Worm (Caenorhabditis elegans): Measurements from ENCODE around the gene hars-1.

The hars-1 gene

DNA sequence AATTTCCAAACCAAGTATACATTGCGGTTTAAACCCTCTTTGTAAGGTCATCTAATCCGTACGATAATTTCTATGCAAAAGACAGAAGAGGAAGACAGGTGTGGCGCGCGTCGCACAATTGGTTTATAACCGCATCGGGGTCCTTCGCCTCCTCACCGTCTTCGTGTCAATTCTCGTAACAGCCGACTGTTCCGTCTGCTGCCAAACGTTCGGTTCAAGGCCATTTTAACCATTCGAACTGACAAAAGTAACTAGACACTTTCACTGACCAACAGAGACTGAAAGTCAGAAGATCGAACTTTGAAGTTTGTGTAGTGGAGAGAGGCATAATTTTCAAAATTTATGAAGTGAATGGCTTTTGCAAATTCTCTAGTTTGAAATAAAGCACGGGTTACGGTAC lies 42.8 kb upstream of the hars-1 start:
- 0 out of 2 replicates have a peak, but pooled peaks have one; percentile 21 for TF ChIP-seq lin-26 (GFP tag; IDR thresholded peaks at IDR 0.05)
- TF ChIP-seq T26A5.8 (tag; optimal IDR thresholded peaks at IDR 0.05) = no peak

DNA sequence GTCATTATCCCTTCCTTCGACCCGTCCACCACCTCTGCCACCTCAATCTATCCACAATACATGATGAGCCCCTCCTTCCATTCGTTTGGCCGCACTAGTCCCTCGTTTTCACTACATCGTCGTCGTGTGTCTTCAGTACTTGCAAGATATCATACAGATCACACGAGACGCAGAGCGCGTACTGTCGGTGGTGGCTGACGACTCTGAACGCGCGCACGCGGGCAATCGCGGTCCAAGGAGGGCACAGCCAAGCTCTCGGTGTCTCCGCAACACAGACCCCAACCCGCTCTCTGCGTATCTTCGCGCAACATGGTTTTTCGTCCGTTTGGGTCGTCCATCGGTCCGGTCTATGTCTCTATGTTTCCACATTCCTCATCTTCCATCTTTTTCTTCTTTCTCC lies 41.7 kb upstream of the hars-1 start:
- no peak for TF ChIP-seq F39B2.1 (GFP tag; IDR thresholded peaks at IDR 0.05)
- TF ChIP-seq dox-1 (GFP tag; IDR thresholded peaks at IDR 0.05) = peak; percentile 67
- no peak for TF ChIP-seq ztf-28 (GFP tag; IDR thresholded peaks at IDR 0.05)
- no peak for TF ChIP-seq ceh-79 (tag; optimal IDR thresholded peaks at IDR 0.05)
- TF ChIP-seq sea-2 (GFP tag; IDR thresholded peaks at IDR 0.05) = no peak
- TF ChIP-seq rpc-1 (optimal IDR thresholded peaks at IDR 0.05) = no peak
- TF ChIP-seq rpc-1 (tag; optimal IDR thresholded peaks at IDR 0.05) = no peak
- no peak for TF ChIP-seq atf-7 (tag; optimal IDR thresholded peaks at IDR 0.05)
- no peak for TF ChIP-seq F55B11.4 (tag; optimal IDR thresholded peaks at IDR 0.05; ENCODE audit: borderline replicate concordance, insufficient read depth)
- no peak for TF ChIP-seq F57C9.4 (tag; optimal IDR thresholded peaks at IDR 0.05)
- TF ChIP-seq K11D2.4 (GFP tag; IDR thresholded peaks at IDR 0.05) = 0 out of 2 replicates have a peak, but pooled peaks have one; percentile 15
- TF ChIP-seq egrh-3 (GFP tag; IDR thresholded peaks at IDR 0.05) = peak; percentile 78; the same call in 1 of the 2 replicates
- TF ChIP-seq lin-26 (GFP tag; IDR thresholded peaks at IDR 0.05) = 0 out of 2 replicates have a peak, but pooled peaks have one; percentile 25
- 0 out of 2 replicates have a peak, but pooled peaks have one; percentile 19 for TF ChIP-seq B0336.3 (GFP tag; IDR thresholded peaks at IDR 0.05)
- no peak for TF ChIP-seq cebp-1 (GFP tag; IDR thresholded peaks at IDR 0.05)
- peak; percentile 12 for TF ChIP-seq cebp-1 (tag; optimal IDR thresholded peaks at IDR 0.05)
- peak; percentile 96 for TF ChIP-seq zfh-2 (GFP tag; conservative IDR thresholded peaks at IDR 0.05)
- no peak for TF ChIP-seq nfya-1 (tag; optimal IDR thresholded peaks at IDR 0.05; ENCODE audit: borderline replicate concordance, insufficient read depth)
- peak; percentile 61 for TF ChIP-seq hmg-1.2 (GFP tag; IDR thresholded peaks at IDR 0.05)
- TF ChIP-seq ztf-25 (GFP tag; IDR thresholded peaks at IDR 0.05) = no peak
- TF ChIP-seq attf-3 (GFP tag; conservative IDR thresholded peaks at IDR 0.05) = no peak
- peak; percentile 6 for TF ChIP-seq die-1 (tag; optimal IDR thresholded peaks at IDR 0.05)
- no peak for TF ChIP-seq hrde-1 (tag; optimal IDR thresholded peaks at IDR 0.05; ENCODE audit: borderline replicate concordance)
- no peak for TF ChIP-seq hlh-12 (tag; optimal IDR thresholded peaks at IDR 0.05)
- peak; percentile 1 for TF ChIP-seq attf-5 (GFP tag; optimal IDR thresholded peaks at IDR 0.05)
- peak; percentile 48; the same call in 1 of the 2 replicates for TF ChIP-seq mcd-1 (GFP tag; IDR thresholded peaks at IDR 0.05)
- peak; percentile 25 for TF ChIP-seq ceh-27 (GFP tag; optimal IDR thresholded peaks at IDR 0.05)
- no peak for TF ChIP-seq nfya-2 (GFP tag; IDR thresholded peaks at IDR 0.05)
- TF ChIP-seq nhr-80 (tag; optimal IDR thresholded peaks at IDR 0.05) = no peak

DNA sequence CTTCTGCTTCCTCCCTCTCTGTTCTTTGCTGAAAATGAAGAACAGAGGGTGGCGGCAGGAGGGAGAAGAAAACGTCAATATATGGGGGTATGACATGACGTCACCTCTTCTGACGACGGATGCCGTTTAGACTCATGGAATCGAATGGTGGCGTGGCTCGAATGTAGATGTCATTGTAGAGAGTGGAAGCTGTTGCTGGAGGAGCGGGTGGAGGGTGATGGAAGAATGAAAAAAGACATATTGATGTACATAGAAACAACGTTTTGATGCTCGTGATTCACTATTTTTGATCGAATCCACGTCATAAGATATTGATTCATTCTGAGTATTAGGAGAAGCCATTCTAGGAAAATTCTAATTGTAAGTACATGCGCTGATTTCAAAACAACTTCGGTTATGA lies 39.7 kb upstream of the hars-1 start:
- TF ChIP-seq zfh-2 (GFP tag; conservative IDR thresholded peaks at IDR 0.05) (peak; percentile 75), ztf-22 (GFP tag; optimal IDR thresholded peaks at IDR 0.05) (no peak), pbrm-1 (GFP tag; IDR thresholded peaks at IDR 0.05) (0 out of 2 replicates have a peak, but pooled peaks have one; percentile 6), snpc-3.4 (tag; optimal IDR thresholded peaks at IDR 0.05) (no peak), hsf-1 (GFP tag; IDR thresholded peaks at IDR 0.05) (no peak), rpc-1 (optimal IDR thresholded peaks at IDR 0.05) (no peak), rpc-1 (tag; optimal IDR thresholded peaks at IDR 0.05) (no peak), atf-7 (tag; optimal IDR thresholded peaks at IDR 0.05) (peak; percentile 36), lsl-1 (GFP tag; optimal IDR thresholded peaks at IDR 0.05) (no peak), nhr-179 (tag; optimal IDR thresholded peaks at IDR 0.05) (no peak), tbx-9 (tag; optimal IDR thresholded peaks at IDR 0.05; ENCODE audit: borderline replicate concordance) (no peak), let-526 (GFP tag; IDR thresholded peaks at IDR 0.05) (no peak), F33H1.4 (GFP tag; IDR thresholded peaks at IDR 0.05) (no peak), ztf-6 (GFP tag; IDR thresholded peaks at IDR 0.05) (no peak), gei-17 (GFP tag; optimal IDR thresholded peaks at IDR 0.05) (no peak), chd-7 (tag; optimal IDR thresholded peaks at IDR 0.05) (peak; percentile 17), K12H6.12 (tag; optimal IDR thresholded peaks at IDR 0.05) (peak; percentile 35), nhr-120 (GFP tag; IDR thresholded peaks at IDR 0.05) (no peak), egrh-3 (GFP tag; IDR thresholded peaks at IDR 0.05) (no peak), hmg-1.2 (GFP tag; IDR thresholded peaks at IDR 0.05) (no peak), lin-35 (GFP tag; optimal IDR thresholded peaks at IDR 0.05) (no peak)

All from whole organism, young adult.